Worm (Caenorhabditis elegans) whole organism, L4/young adult: Measurements from ENCODE around the gene his-24.

Experiments
- W03F9.2 ChIP-seq: fragments of 150-350 bp; optimal IDR thresholded peaks from 2 replicates; lab custom pipeline; 2014; ENCODE audit warnings: missing biosample characterization, missing genetic modification characterization
- dao-5 ChIP-seq: sonication (generic microtip); optimal IDR thresholded peaks from 2 replicates; lab custom pipeline; 2016; ENCODE audit warnings: missing genotype, missing genetic modification characterization, moderate library complexity, missing compliant biosample characterization
- him-1 ChIP-seq: sonication (generic microtip); optimal IDR thresholded peaks from 2 replicates; lab custom pipeline; 2016; ENCODE audit warnings: missing genotype, missing genetic modification reagents, missing genetic modification characterization, missing compliant biosample characterization

- TF ChIP-seq him-1 (no peak), W03F9.2 (tag; lab: Kevin White, UChicago) (no peak), dao-5 (tag; lab: Kevin White, UChicago) (peak; percentile 48)
Observed at ce11 chrX:14478743-14479428, 11.0 kb upstream of the his-24 start, which contains the start of gene M163.11.
